Fruit fly (Drosophila melanogaster): ENCODE data around the gene p130CAS.

Gene p130CAS

DNA sequence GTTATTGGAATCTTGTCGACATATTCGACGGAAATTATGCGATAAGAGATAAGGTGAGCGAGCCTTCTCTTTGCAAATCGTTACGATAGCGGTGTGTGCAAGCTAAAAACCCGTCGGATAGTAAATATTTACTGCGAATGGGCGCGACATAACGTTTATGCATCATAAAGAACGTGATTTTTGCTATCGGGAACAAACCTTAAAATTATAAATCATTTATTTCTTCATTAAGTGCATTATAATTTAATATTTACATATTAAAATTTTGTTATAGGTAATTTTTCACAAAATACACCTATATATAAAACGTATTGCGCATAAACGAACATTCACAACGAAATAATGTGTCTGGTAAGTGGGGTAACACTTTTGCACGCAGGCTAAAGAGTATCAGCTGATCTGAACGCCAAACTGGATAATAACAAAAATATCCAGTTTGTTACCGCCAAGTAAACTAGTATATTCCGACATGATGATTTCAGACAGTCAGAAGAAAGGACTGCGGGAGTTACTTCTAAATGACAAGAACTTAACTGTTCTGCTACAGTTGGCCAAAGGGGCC, 53.1 kb downstream of the p130CAS start, which contains the start of the genes Gk1 and CG13876 (continued):
- peak; percentile 67 for TF ChIP-seq CG10462 (GFP tag; optimal IDR thresholded peaks at IDR 0.05)
- TF ChIP-seq HLHmδ (GFP tag; optimal IDR thresholded peaks at IDR 0.05) = no peak
- TF ChIP-seq CG16815 (GFP tag; optimal IDR thresholded peaks at IDR 0.05) = no peak
- TF ChIP-seq fu2 (GFP tag; optimal IDR thresholded peaks at IDR 0.05) = peak; percentile 57
- peak; percentile 85 for TF ChIP-seq Nf-YB (GFP tag; optimal IDR thresholded peaks at IDR 0.05)
- peak; percentile 95 for TF ChIP-seq CG14050 (GFP tag; IDR thresholded peaks at IDR 0.05)
- peak; percentile 58 for TF ChIP-seq Elba2 (GFP tag; optimal IDR thresholded peaks at IDR 0.05)
- TF ChIP-seq Med (GFP tag) = peak; percentile 92
- TF ChIP-seq CG3407 (GFP tag; optimal IDR thresholded peaks at IDR 0.05) = peak; percentile 87
- TF ChIP-seq nmo (GFP tag; optimal IDR thresholded peaks at IDR 0.05) = peak; percentile 97
- peak; percentile 83 for TF ChIP-seq D19B (GFP tag; optimal IDR thresholded peaks at IDR 0.05)
- peak; percentile 97 for TF ChIP-seq ci (GFP tag; IDR thresholded peaks at IDR 0.05)
- peak; percentile 93 for TF ChIP-seq trem (tag; optimal IDR thresholded peaks at IDR 0.05)
- peak; percentile 94 for TF ChIP-seq sqz (GFP tag; optimal IDR thresholded peaks at IDR 0.05)
- peak; percentile 97 for TF ChIP-seq CG32532 (GFP tag; IDR thresholded peaks at IDR 0.05)
- peak; percentile 34 for TF ChIP-seq Myb (GFP tag; optimal IDR thresholded peaks at IDR 0.05)
- peak; percentile 91 for TF ChIP-seq ken (GFP tag; IDR thresholded peaks at IDR 0.05)
- peak in 1 of 3 experiments; percentile 94 for TF ChIP-seq lola (GFP tag; optimal IDR thresholded peaks at IDR 0.05)
- TF ChIP-seq insv (GFP tag; optimal IDR thresholded peaks at IDR 0.05) = peak in 1 of 2 experiments; percentile 78
- TF ChIP-seq CG17328 (GFP tag; IDR thresholded peaks at IDR 0.05) = peak; percentile 96
- no peak for TF ChIP-seq da (GFP tag; optimal IDR thresholded peaks at IDR 0.05)
- peak; percentile 91 for TF ChIP-seq CG2202 (tag; optimal IDR thresholded peaks at IDR 0.05)
- TF ChIP-seq CG6765 (GFP tag; optimal IDR thresholded peaks at IDR 0.05) = peak; percentile 94
- peak; percentile 58 for TF ChIP-seq CG13624 (GFP tag; optimal IDR thresholded peaks at IDR 0.05)
- peak; percentile 83 for TF ChIP-seq CG30431 (GFP tag; optimal IDR thresholded peaks at IDR 0.05)
- no peak for TF ChIP-seq Sox100B (GFP tag; optimal IDR thresholded peaks at IDR 0.05)
- TF ChIP-seq CHES-1-like (GFP tag; optimal IDR thresholded peaks at IDR 0.05) = peak; percentile 27
- peak; percentile 93 for TF ChIP-seq ttk (GFP tag; IDR thresholded peaks at IDR 0.05)
- peak; percentile 96 for TF ChIP-seq gsb-n (tag; optimal IDR thresholded peaks at IDR 0.05)
- TF ChIP-seq Fer1 (GFP tag; optimal IDR thresholded peaks at IDR 0.05) = peak; percentile 98
- peak; percentile 91 for TF ChIP-seq CG4424 (GFP tag; optimal IDR thresholded peaks at IDR 0.05)
- TF ChIP-seq Sry-β (GFP tag; optimal IDR thresholded peaks at IDR 0.05) = peak; percentile 30
- TF ChIP-seq Atf-2 (GFP tag; optimal IDR thresholded peaks at IDR 0.05) = peak; percentile 27
- peak; percentile 92 for TF ChIP-seq fd96Cb (tag; optimal IDR thresholded peaks at IDR 0.05)
- peak; percentile 95 for TF ChIP-seq CG6813 (GFP tag; optimal IDR thresholded peaks at IDR 0.05)
- TF ChIP-seq row (GFP tag; IDR thresholded peaks at IDR 0.05) = peak; percentile 96
- no peak for TF ChIP-seq pita (GFP tag; optimal IDR thresholded peaks at IDR 0.05)
- TF ChIP-seq zen2 (GFP tag; IDR thresholded peaks at IDR 0.05; ENCODE audit: partially characterized antibody) = no peak
- no peak for TF ChIP-seq Hr78 (GFP tag; optimal IDR thresholded peaks at IDR 0.05)
- TF ChIP-seq CG31388 (GFP tag; optimal IDR thresholded peaks at IDR 0.05) = peak; percentile 59
- peak; percentile 78 for TF ChIP-seq grn (GFP tag; optimal IDR thresholded peaks at IDR 0.05)
- peak; percentile 86 for TF ChIP-seq kay (GFP tag; optimal IDR thresholded peaks at IDR 0.05)
- TF ChIP-seq CG3163 (GFP tag; optimal IDR thresholded peaks at IDR 0.05) = no peak
- TF ChIP-seq CG8478 (optimal IDR thresholded peaks at IDR 0.05) = no peak
- peak; percentile 28 for TF ChIP-seq maf-S (GFP tag; optimal IDR thresholded peaks at IDR 0.05)
- TF ChIP-seq Tbp (GFP tag; optimal IDR thresholded peaks at IDR 0.05) = no peak
- TF ChIP-seq dmrt99B (tag; optimal IDR thresholded peaks at IDR 0.05) = peak; percentile 96
- TF ChIP-seq CG8359 (GFP tag; optimal IDR thresholded peaks at IDR 0.05; ENCODE audit: borderline replicate concordance) = peak; percentile 82
- TF ChIP-seq CG3995 (GFP tag; optimal IDR thresholded peaks at IDR 0.05) = peak; percentile 79
- TF ChIP-seq sima (GFP tag; optimal IDR thresholded peaks at IDR 0.05) = no peak

Data from whole organism, embryonic.